Fruit fly (Drosophila melanogaster) whole organism, embryonic: Measurements from ENCODE around the gene CG7006.

Source experiments
- Antp ChIP-seq: fragments of 200-800 bp; sonication (Bioruptor generic); optimal IDR thresholded peaks from 3 replicates; lab custom pipeline; 2016; ENCODE audit warnings: missing biosample characterization, missing genetic modification characterization
- CG10267 ChIP-seq: fragments of 200-800 bp; sonication (Bioruptor generic); optimal IDR thresholded peaks from 2 replicates; lab custom pipeline; 2018; ENCODE audit warnings: missing biosample characterization, mild to moderate bottlenecking, missing genetic modification characterization, moderate library complexity
- CG10959 ChIP-seq: fragments of 200-800 bp; sonication (Bioruptor generic); IDR thresholded peaks from 2 replicates; pipeline ENCODE4 v1.3.6; 2022; ENCODE audit warnings: missing biosample characterization, missing genetic modification characterization
- CG11695 ChIP-seq: fragments of 200-800 bp; sonication (Bioruptor generic); IDR thresholded peaks from 3 replicates; pipeline ENCODE4 v1.3.6; 2022; ENCODE audit warnings: missing biosample characterization, missing genetic modification characterization
- CG12155 ChIP-seq: fragments of 200-800 bp; sonication (Bioruptor generic); optimal IDR thresholded peaks from 3 replicates; lab custom pipeline; 2016; ENCODE audit warnings: missing biosample characterization, missing genetic modification characterization
- CG13123 ChIP-seq: fragments of 200-800 bp; sonication (Bioruptor generic); optimal IDR thresholded peaks from 2 replicates; lab custom pipeline; 2016; ENCODE audit warnings: missing biosample characterization, missing genetic modification characterization
- CG13287 ChIP-seq: fragments of 200-800 bp; sonication (Bioruptor generic); IDR thresholded peaks from 2 replicates; pipeline ENCODE4 v1.3.6; 2022; ENCODE audit warnings: missing biosample characterization, missing genetic modification characterization; ENCODE audit not compliant: partially characterized antibody
- CG14710 ChIP-seq: fragments of 200-800 bp; sonication (Bioruptor generic); optimal IDR thresholded peaks from 3 replicates; lab custom pipeline; 2019; ENCODE audit warnings: missing biosample characterization, mild to moderate bottlenecking, missing genetic modification characterization, moderate library complexity
- CG17802 ChIP-seq: fragments of 200-800 bp; sonication (Bioruptor generic); optimal IDR thresholded peaks from 2 replicates; lab custom pipeline; 2018; ENCODE audit warnings: missing biosample characterization, mild to moderate bottlenecking, missing genetic modification characterization, moderate library complexity
- CG2129 ChIP-seq: fragments of 200-800 bp; sonication (Bioruptor generic); IDR thresholded peaks from 2 replicates; pipeline ENCODE4 v1.3.6; 2022; ENCODE audit warnings: missing biosample characterization, missing genetic modification characterization; ENCODE audit not compliant: partially characterized antibody
- CG31388 ChIP-seq: fragments of 200-800 bp; sonication (Bioruptor generic); optimal IDR thresholded peaks from 2 replicates; lab custom pipeline; 2016; ENCODE audit warnings: missing biosample characterization, missing genetic modification characterization
- CG6683 ChIP-seq: fragments of 200-800 bp; sonication (Bioruptor generic); optimal IDR thresholded peaks from 2 replicates; lab custom pipeline; 2017; ENCODE audit warnings: missing biosample characterization, mild to moderate bottlenecking, missing genetic modification characterization, missing genetic modification reagents
- CG6854 ChIP-seq: fragments of 200-800 bp; sonication (Bioruptor generic); optimal IDR thresholded peaks from 3 replicates; lab custom pipeline; 2017; ENCODE audit warnings: missing biosample characterization, mild to moderate bottlenecking, missing genetic modification characterization
- CG7556 ChIP-seq: fragments of 200-800 bp; sonication (Bioruptor generic); optimal IDR thresholded peaks from 2 replicates; lab custom pipeline; 2017; ENCODE audit warnings: missing biosample characterization, mild to moderate bottlenecking, missing genetic modification characterization
- CG7745 ChIP-seq: fragments of 200-800 bp; sonication (Bioruptor generic); optimal IDR thresholded peaks from 2 replicates; lab custom pipeline; 2018; ENCODE audit warnings: missing biosample characterization, mild to moderate bottlenecking, missing genetic modification characterization, moderate library complexity
- CG7928 ChIP-seq: fragments of 200-800 bp; sonication (Bioruptor generic); optimal IDR thresholded peaks from 2 replicates; lab custom pipeline; 2017; ENCODE audit warnings: missing biosample characterization, mild to moderate bottlenecking, missing genetic modification characterization
- CG7963 ChIP-seq: fragments of 200-800 bp; sonication (Bioruptor generic); IDR thresholded peaks from 3 replicates; pipeline ENCODE4 v1.3.6; 2022; ENCODE audit warnings: missing biosample characterization, missing genetic modification characterization; ENCODE audit not compliant: partially characterized antibody
- CG8089 ChIP-seq: fragments of 200-800 bp; sonication (Bioruptor generic); optimal IDR thresholded peaks from 3 replicates; lab custom pipeline; 2016; ENCODE audit warnings: missing biosample characterization, missing genetic modification characterization
- CG8290 ChIP-seq, 3 experiments: fragments of 200-800 bp; sonication (Bioruptor generic); optimal IDR thresholded peaks; 2 replicates each; lab custom pipeline; 2016 to 2019; ENCODE audit warnings: missing biosample characterization in 3 of 3, missing genetic modification characterization in 3 of 3, mild to moderate bottlenecking in 2 of 3, moderate library complexity in 1 of 3
- CG9932 ChIP-seq: fragments of 200-800 bp; sonication (Bioruptor generic); IDR thresholded peaks from 2 replicates; pipeline ENCODE4 v1.3.6; 2022; ENCODE audit warnings: missing biosample characterization, missing genetic modification characterization
- Chrac-16 ChIP-seq: fragments of 200-800 bp; sonication (Bioruptor generic); optimal IDR thresholded peaks from 3 replicates; lab custom pipeline; 2016; ENCODE audit warnings: missing biosample characterization, missing genetic modification characterization
- Dll ChIP-seq: fragments of 200-800 bp; sonication (Bioruptor generic); IDR thresholded peaks from 4 replicates; pipeline ENCODE4 v1.3.6; 2022; ENCODE audit warnings: missing biosample characterization, missing genetic modification characterization; ENCODE audit not compliant: partially characterized antibody
- Dp ChIP-seq: fragments of 200-800 bp; sonication (Bioruptor generic); optimal IDR thresholded peaks from 2 replicates; lab custom pipeline; 2018; ENCODE audit warnings: missing biosample characterization, mild to moderate bottlenecking, missing genetic modification characterization, moderate library complexity
- ERR ChIP-seq: fragments of 200-800 bp; sonication (Bioruptor generic); optimal IDR thresholded peaks from 2 replicates; lab custom pipeline; 2016; ENCODE audit warnings: missing biosample characterization, missing genetic modification characterization
- H2.0 ChIP-seq: fragments of 200-800 bp; sonication (Bioruptor generic); IDR thresholded peaks from 2 replicates; pipeline ENCODE4 v1.3.6; 2022; ENCODE audit warnings: missing biosample characterization, missing genetic modification characterization
- HHEX ChIP-seq: fragments of 200-800 bp; sonication (Bioruptor generic); optimal IDR thresholded peaks from 3 replicates; lab custom pipeline; 2017; ENCODE audit warnings: missing biosample characterization, mild to moderate bottlenecking, missing genetic modification characterization, missing genetic modification reagents
- Hmr ChIP-seq: fragments of 200-800 bp; sonication (Bioruptor generic); optimal IDR thresholded peaks from 3 replicates; lab custom pipeline; 2017; ENCODE audit warnings: mild to moderate bottlenecking, missing biosample characterization, missing genetic modification reagents, missing genetic modification characterization
- NC2β ChIP-seq: fragments of 200-800 bp; sonication (Bioruptor generic); optimal IDR thresholded peaks from 2 replicates; lab custom pipeline; 2016; ENCODE audit warnings: missing biosample characterization, missing genetic modification characterization
- Neu2 ChIP-seq: fragments of 200-800 bp; sonication (Bioruptor generic); optimal IDR thresholded peaks from 3 replicates; lab custom pipeline; 2016; ENCODE audit warnings: missing biosample characterization, missing genetic modification characterization, borderline replicate concordance
- PHDP ChIP-seq: fragments of 200-800 bp; sonication (Bioruptor generic); optimal IDR thresholded peaks from 3 replicates; lab custom pipeline; 2018; ENCODE audit warnings: missing biosample characterization, mild to moderate bottlenecking, missing genetic modification characterization, moderate library complexity
- Ptx1 ChIP-seq: fragments of 200-800 bp; sonication (Bioruptor generic); IDR thresholded peaks from 2 replicates; pipeline ENCODE4 v1.3.6; 2022; ENCODE audit warnings: missing biosample characterization, missing genetic modification characterization
- TFAM ChIP-seq: fragments of 200-800 bp; sonication (Bioruptor generic); optimal IDR thresholded peaks from 2 replicates; lab custom pipeline; 2017; ENCODE audit warnings: missing biosample characterization, missing genetic modification characterization, inconsistent platforms
- Vsx1 ChIP-seq: fragments of 200-800 bp; sonication (Bioruptor generic); optimal IDR thresholded peaks from 2 replicates; lab custom pipeline; 2017; ENCODE audit warnings: missing biosample characterization, mild to moderate bottlenecking, missing genetic modification characterization, missing genetic modification reagents
- ap ChIP-seq: fragments of 200-800 bp; sonication (Bioruptor generic); IDR thresholded peaks from 2 replicates; pipeline ENCODE4 v1.3.6; 2022; ENCODE audit warnings: missing biosample characterization, missing genetic modification characterization
- chn ChIP-seq: fragments of 200-800 bp; sonication (Bioruptor generic); optimal IDR thresholded peaks from 2 replicates; lab custom pipeline; 2016; ENCODE audit warnings: missing biosample characterization, missing genetic modification characterization
- danr ChIP-seq: fragments of 200-800 bp; sonication (Bioruptor generic); IDR thresholded peaks from 2 replicates; pipeline ENCODE4 v1.3.6; 2022; ENCODE audit warnings: missing biosample characterization, missing genetic modification characterization
- fd102C ChIP-seq: fragments of 200-800 bp; sonication (Bioruptor generic); optimal IDR thresholded peaks from 2 replicates; lab custom pipeline; 2018; ENCODE audit warnings: missing biosample characterization, mild to moderate bottlenecking, missing genetic modification characterization, moderate library complexity
- ind ChIP-seq: fragments of 200-800 bp; sonication (Bioruptor generic); optimal IDR thresholded peaks from 3 replicates; lab custom pipeline; 2016; ENCODE audit warnings: missing biosample characterization, missing genetic modification characterization
- kay ChIP-seq: fragments of 200-800 bp; sonication (Bioruptor generic); optimal IDR thresholded peaks from 2 replicates; lab custom pipeline; 2016; ENCODE audit warnings: missing biosample characterization, missing genetic modification characterization
- lmd ChIP-seq: fragments of 200-800 bp; sonication (Bioruptor generic); IDR thresholded peaks from 2 replicates; pipeline ENCODE4 v1.3.6; 2022; ENCODE audit warnings: missing biosample characterization, missing genetic modification characterization
- mam ChIP-seq: fragments of 200-800 bp; sonication (Bioruptor generic); optimal IDR thresholded peaks from 3 replicates; lab custom pipeline; 2016; ENCODE audit warnings: missing biosample characterization, missing genetic modification characterization
- phol ChIP-seq: fragments of 200-800 bp; sonication (Bioruptor generic); optimal IDR thresholded peaks from 3 replicates; lab custom pipeline; 2018; ENCODE audit warnings: missing biosample characterization, mild to moderate bottlenecking, missing genetic modification characterization, moderate library complexity
- rib ChIP-seq: fragments of 200-800 bp; sonication (Bioruptor generic); IDR thresholded peaks from 2 replicates; pipeline ENCODE4 v1.3.6; 2022; ENCODE audit warnings: missing biosample characterization, missing genetic modification characterization
- stc ChIP-seq: fragments of 200-800 bp; sonication (Bioruptor generic); IDR thresholded peaks from 2 replicates; pipeline ENCODE4 v1.3.6; 2022; ENCODE audit warnings: missing biosample characterization, missing genetic modification characterization
- tll ChIP-seq, 2 experiments: fragments of 200-800 bp in 1 of 2; fragments of >200 bp in 1 of 2; sonication (Bioruptor generic) in 1 of 2; optimal IDR thresholded peaks; 2 replicates each; lab custom pipeline; 2017 to 2019; ENCODE audit warnings: missing biosample characterization in 2 of 2, missing genetic modification characterization in 2 of 2, mild to moderate bottlenecking in 1 of 2, moderate library complexity in 1 of 2
- toy ChIP-seq: fragments of 200-800 bp; sonication (Bioruptor generic); IDR thresholded peaks from 2 replicates; pipeline ENCODE4 v1.3.6; 2022; ENCODE audit warnings: missing biosample characterization, missing genetic modification characterization
- unc-4 ChIP-seq: fragments of 200-800 bp; sonication (Bioruptor generic); IDR thresholded peaks from 2 replicates; pipeline ENCODE4 v1.3.6; 2022; ENCODE audit warnings: missing biosample characterization, missing genetic modification characterization; ENCODE audit not compliant: partially characterized antibody
- zfh1 ChIP-seq: fragments of 200-800 bp; sonication (Bioruptor generic); IDR thresholded peaks from 3 replicates; pipeline ENCODE4 v1.3.6; 2022; ENCODE audit warnings: missing biosample characterization, missing genetic modification characterization

The CG7006 gene

DNA sequence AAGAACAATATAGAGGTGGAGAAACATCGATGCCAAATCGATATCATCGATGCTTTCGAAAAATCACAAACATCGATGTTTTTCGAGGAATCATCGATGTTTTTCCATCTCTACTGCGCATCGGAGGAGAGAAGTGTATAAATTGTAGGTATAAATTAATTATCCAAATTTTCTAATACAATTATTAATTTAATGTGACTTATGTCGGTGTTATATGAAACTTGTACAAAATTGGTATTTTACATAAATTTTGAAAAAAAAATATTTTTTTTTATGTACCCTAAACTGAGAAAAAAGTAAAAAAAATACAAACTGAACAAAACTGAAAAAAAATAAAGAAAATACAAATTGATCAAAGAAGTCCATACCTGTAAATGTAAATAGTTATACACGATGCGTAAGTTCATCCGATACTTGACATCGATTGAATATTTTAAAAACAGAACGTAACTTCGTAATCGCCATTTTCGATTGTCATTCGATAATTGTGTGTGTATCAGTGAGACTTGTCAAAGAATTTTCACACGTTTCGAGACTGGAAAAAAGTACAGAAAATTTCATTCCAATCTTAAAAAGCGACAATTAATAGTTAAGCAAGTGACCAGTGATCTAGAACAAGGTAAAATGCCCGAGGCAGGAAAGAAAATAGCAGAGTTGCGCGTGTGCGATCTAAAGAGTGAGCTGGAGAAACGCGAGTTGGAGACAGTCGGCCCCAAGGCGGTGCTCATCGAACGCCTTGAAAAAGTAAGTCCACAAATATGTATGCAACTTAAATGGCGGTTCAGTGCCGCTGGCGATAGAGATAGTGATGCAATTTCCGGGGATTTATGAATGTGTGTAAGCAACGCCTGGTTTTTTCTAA, 33.2 kb upstream of the CG7006 start, which contains the start of the genes CG5808 and Saf-B (continued):
- TF ChIP-seq CG6683 (GFP tag; lab: Kevin White, UChicago) (no peak), CG8290 (GFP tag; optimal IDR thresholded peaks at IDR 0.05; lab: Kevin White, UChicago) (peak; percentile 96), CG8290 (tag; optimal IDR thresholded peaks at IDR 0.05; lab: Kevin White, UChicago) (peak in 1 of 2 experiments; percentile 98), Neu2 (GFP tag; lab: Kevin White, UChicago) (no peak), Dll (GFP tag; lab: Robert Waterston, UW) (peak; percentile 84), TFAM (GFP tag; lab: Kevin White, UChicago) (no peak), Chrac-16 (GFP tag; lab: Kevin White, UChicago) (peak; percentile 4), CG8089 (GFP tag; lab: Kevin White, UChicago) (no peak), CG12155 (GFP tag; lab: Kevin White, UChicago) (peak; percentile 44), lmd (GFP tag; lab: Robert Waterston, UW) (peak; percentile 57), CG6854 (GFP tag; lab: Kevin White, UChicago) (no peak), NC2β (GFP tag; lab: Kevin White, UChicago) (no peak), Vsx1 (GFP tag; lab: Kevin White, UChicago) (no peak), unc-4 (GFP tag; lab: Robert Waterston, UW) (peak; percentile 77), Ptx1 (GFP tag; lab: Robert Waterston, UW) (peak; percentile 81), CG7963 (GFP tag; lab: Robert Waterston, UW) (peak; percentile 81), HHEX (GFP tag; lab: Kevin White, UChicago) (no peak), CG31388 (GFP tag; lab: Kevin White, UChicago) (peak; percentile 29), tll (GFP tag; optimal IDR thresholded peaks at IDR 0.05; lab: Kevin White, UChicago) (no peak), H2.0 (GFP tag; lab: Robert Waterston, UW) (no peak), CG7928 (peak; percentile 18), danr (GFP tag; lab: Robert Waterston, UW) (no peak), CG17802 (tag; lab: Kevin White, UChicago) (peak; percentile 2), zfh1 (GFP tag; lab: Robert Waterston, UW) (no peak), CG2129 (GFP tag; lab: Robert Waterston, UW) (peak; percentile 60), kay (GFP tag; lab: Kevin White, UChicago) (peak; percentile 54), CG7556 (GFP tag; lab: Kevin White, UChicago) (no peak), ap (GFP tag; lab: Robert Waterston, UW) (peak; percentile 26; the same call in 1 of the 2 replicates), Dp (GFP tag; lab: Kevin White, UChicago) (peak; percentile 18), CG13123 (GFP tag; lab: Kevin White, UChicago) (no peak), toy (GFP tag; lab: Robert Waterston, UW) (no peak), PHDP (tag; lab: Kevin White, UChicago) (no peak), CG7745 (tag; lab: Kevin White, UChicago) (no peak), mam (GFP tag; lab: Kevin White, UChicago) (no peak), CG14710 (tag; lab: Kevin White, UChicago) (peak; percentile 88), stc (GFP tag; lab: Robert Waterston, UW) (no peak), CG10267 (peak; percentile 67), rib (GFP tag; lab: Robert Waterston, UW) (no peak), fd102C (GFP tag; lab: Kevin White, UChicago) (no peak), CG11695 (GFP tag; lab: Robert Waterston, UW) (0 out of 3 replicates have a peak, but pooled peaks have one; percentile 28), chn (GFP tag; lab: Kevin White, UChicago) (no peak), CG9932 (peak; percentile 38; the same call in 1 of the 2 replicates), ind (peak; percentile 72), CG13287 (GFP tag; lab: Robert Waterston, UW) (peak; percentile 76), Antp (GFP tag; lab: Kevin White, UChicago) (no peak), phol (tag; lab: Kevin White, UChicago) (peak; percentile 94), ERR (GFP tag; lab: Kevin White, UChicago) (no peak), CG10959 (GFP tag; lab: Robert Waterston, UW) (no peak), Hmr (no peak)
